Fruit fly (Drosophila melanogaster) whole organism, embryonic: ENCODE results near the gene CG15201.

Source experiments
- Antp ChIP-seq: fragments of 200-800 bp; sonication (Bioruptor generic); optimal IDR thresholded peaks from 3 replicates; lab custom pipeline; 2016; ENCODE audit warnings: missing biosample characterization, missing genetic modification characterization
- Atf6 ChIP-seq: fragments of 200-800 bp; sonication (Bioruptor generic); IDR thresholded peaks from 2 replicates; pipeline ENCODE4 v1.3.6; 2022; ENCODE audit warnings: missing biosample characterization, missing genetic modification characterization
- B-H2 ChIP-seq: fragments of 200-800 bp; sonication (Bioruptor generic); optimal IDR thresholded peaks from 2 replicates; lab custom pipeline; 2018; ENCODE audit warnings: missing biosample characterization, mild to moderate bottlenecking, missing genetic modification characterization
- CG1024 ChIP-seq: fragments of 200-800 bp; sonication (Bioruptor generic); IDR thresholded peaks from 2 replicates; pipeline ENCODE4 v1.3.6; 2022; ENCODE audit warnings: missing biosample characterization, missing genetic modification characterization
- CG11456 ChIP-seq: fragments of 200-800 bp; sonication (Bioruptor generic); IDR thresholded peaks from 3 replicates; pipeline ENCODE4 v1.3.6; 2022; ENCODE audit warnings: missing biosample characterization, missing genetic modification characterization
- CG12391 ChIP-seq: fragments of 200-800 bp; sonication (Bioruptor generic); optimal IDR thresholded peaks from 3 replicates; lab custom pipeline; 2018; ENCODE audit warnings: missing biosample characterization, mild to moderate bottlenecking, missing genetic modification characterization, moderate library complexity
- CG12659 ChIP-seq: fragments of 200-800 bp; sonication (Bioruptor generic); optimal IDR thresholded peaks from 3 replicates; lab custom pipeline; 2017; ENCODE audit warnings: mild to moderate bottlenecking, missing biosample characterization, missing genetic modification reagents, missing genetic modification characterization
- CG13624 ChIP-seq: fragments of 200-800 bp; sonication (Bioruptor generic); optimal IDR thresholded peaks from 2 replicates; lab custom pipeline; 2016; ENCODE audit warnings: missing biosample characterization, missing genetic modification characterization
- CG14014 ChIP-seq: fragments of 200-800 bp; sonication (Bioruptor generic); IDR thresholded peaks from 2 replicates; pipeline ENCODE4 v1.3.6; 2022; ENCODE audit warnings: missing biosample characterization, missing genetic modification characterization
- CG14441 ChIP-seq: fragments of 200-800 bp; sonication (Bioruptor generic); IDR thresholded peaks from 2 replicates; pipeline ENCODE4 v1.3.6; 2022; ENCODE audit warnings: missing biosample characterization, missing genetic modification characterization
- CG14860 ChIP-seq: fragments of 200-800 bp; sonication (Bioruptor generic); IDR thresholded peaks from 3 replicates; pipeline ENCODE4 v1.3.6; 2022; ENCODE audit warnings: missing biosample characterization, missing genetic modification characterization; ENCODE audit not compliant: partially characterized antibody
- CG1603 ChIP-seq: fragments of 200-800 bp; sonication (Bioruptor generic); optimal IDR thresholded peaks from 2 replicates; lab custom pipeline; 2019; ENCODE audit warnings: missing biosample characterization, mild to moderate bottlenecking, missing genetic modification characterization, moderate library complexity
- CG16813 ChIP-seq: fragments of 200-800 bp; sonication (Bioruptor generic); IDR thresholded peaks from 3 replicates; pipeline ENCODE4 v1.3.6; 2022; ENCODE audit warnings: missing biosample characterization, missing genetic modification characterization; ENCODE audit not compliant: partially characterized antibody
- CG17328 ChIP-seq: fragments of 200-800 bp; sonication (Bioruptor generic); IDR thresholded peaks from 2 replicates; pipeline ENCODE4 v1.3.6; 2022; ENCODE audit warnings: missing biosample characterization, missing genetic modification characterization
- CG18011 ChIP-seq: fragments of 200-800 bp; sonication (Bioruptor generic); optimal IDR thresholded peaks from 2 replicates; lab custom pipeline; 2017; ENCODE audit warnings: missing biosample characterization, missing genetic modification characterization, mild to moderate bottlenecking, moderate library complexity, missing genotype
- CG18262 ChIP-seq: fragments of 200-800 bp; optimal IDR thresholded peaks from 3 replicates; lab custom pipeline; 2019; ENCODE audit warnings: missing biosample characterization, mild to moderate bottlenecking, missing genetic modification characterization, moderate library complexity
- CG1832 ChIP-seq: fragments of 200-800 bp; sonication (Bioruptor generic); optimal IDR thresholded peaks from 2 replicates; lab custom pipeline; 2017; ENCODE audit warnings: missing biosample characterization, mild to moderate bottlenecking, missing genetic modification characterization, inconsistent platforms
- CG18619 ChIP-seq: fragments of 200-800 bp; sonication (Bioruptor generic); optimal IDR thresholded peaks from 3 replicates; lab custom pipeline; 2017; ENCODE audit warnings: missing biosample characterization, mild to moderate bottlenecking, missing genetic modification characterization
- CG2199 ChIP-seq: fragments of 200-800 bp; sonication (Bioruptor generic); IDR thresholded peaks from 3 replicates; pipeline ENCODE4 v1.3.6; 2022; ENCODE audit warnings: missing biosample characterization, missing genetic modification characterization
- CG2712 ChIP-seq: fragments of 200-800 bp; optimal IDR thresholded peaks from 3 replicates; lab custom pipeline; 2019; ENCODE audit warnings: missing biosample characterization, mild to moderate bottlenecking, missing genetic modification characterization, moderate library complexity
- CG30431 ChIP-seq: fragments of 200-800 bp; sonication (Bioruptor generic); optimal IDR thresholded peaks from 2 replicates; lab custom pipeline; 2017; ENCODE audit warnings: missing biosample characterization, missing genetic modification characterization
- CG33557 ChIP-seq: fragments of 200-800 bp; sonication (Bioruptor generic); optimal IDR thresholded peaks from 2 replicates; lab custom pipeline; 2019; ENCODE audit warnings: missing biosample characterization, mild to moderate bottlenecking, missing genetic modification characterization, moderate library complexity
- CG4730 ChIP-seq: fragments of 200-800 bp; sonication (Bioruptor generic); IDR thresholded peaks from 2 replicates; pipeline ENCODE4 v1.3.6; 2022; ENCODE audit warnings: missing biosample characterization, missing genetic modification characterization
- CG7928 ChIP-seq: fragments of 200-800 bp; sonication (Bioruptor generic); optimal IDR thresholded peaks from 2 replicates; lab custom pipeline; 2017; ENCODE audit warnings: missing biosample characterization, mild to moderate bottlenecking, missing genetic modification characterization
- CG8924 ChIP-seq: fragments of 200-800 bp; optimal IDR thresholded peaks from 3 replicates; lab custom pipeline; 2019; ENCODE audit warnings: missing biosample characterization, mild to moderate bottlenecking, missing genetic modification characterization, moderate library complexity
- CG9932 ChIP-seq: fragments of 200-800 bp; sonication (Bioruptor generic); IDR thresholded peaks from 2 replicates; pipeline ENCODE4 v1.3.6; 2022; ENCODE audit warnings: missing biosample characterization, missing genetic modification characterization
- D19B ChIP-seq: fragments of 200-800 bp; sonication (Bioruptor generic); optimal IDR thresholded peaks from 2 replicates; lab custom pipeline; 2017; ENCODE audit warnings: missing biosample characterization, mild to moderate bottlenecking, missing genetic modification characterization
- H15 ChIP-seq: fragments of 200-800 bp; sonication (Bioruptor generic); IDR thresholded peaks from 3 replicates; pipeline ENCODE4 v1.3.6; 2022; ENCODE audit warnings: missing biosample characterization, missing genetic modification characterization
- Hr51 ChIP-seq, 2 experiments: fragments of 200-800 bp; sonication (Bioruptor generic); optimal IDR thresholded peaks; 2 replicates in 1 of 2; 3 replicates in 1 of 2; lab custom pipeline; 2016 to 2018; ENCODE audit warnings: missing biosample characterization in 2 of 2, missing genetic modification characterization in 2 of 2, mild to moderate bottlenecking in 1 of 2, moderate library complexity in 1 of 2
- Jarid2 ChIP-seq: fragments of 200-800 bp; sonication (Bioruptor generic); optimal IDR thresholded peaks from 3 replicates; lab custom pipeline; 2017; ENCODE audit warnings: mild to moderate bottlenecking, missing biosample characterization, missing genetic modification reagents, missing genetic modification characterization
- Oaz ChIP-seq: fragments of 200-800 bp; sonication (Bioruptor generic); IDR thresholded peaks from 2 replicates; pipeline ENCODE4 v1.3.6; 2022; ENCODE audit warnings: missing biosample characterization, missing genetic modification characterization
- Opbp ChIP-seq: fragments of 200-800 bp; sonication (Bioruptor generic); IDR thresholded peaks from 3 replicates; pipeline ENCODE4 v1.3.6; 2022; ENCODE audit warnings: missing biosample characterization, missing genetic modification characterization; ENCODE audit not compliant: partially characterized antibody
- Sry-β ChIP-seq: fragments of 200-800 bp; sonication (Bioruptor generic); optimal IDR thresholded peaks from 2 replicates; lab custom pipeline; 2018; ENCODE audit warnings: missing biosample characterization, mild to moderate bottlenecking, missing genetic modification characterization, moderate library complexity
- ase ChIP-seq: fragments of 200-800 bp; sonication (Bioruptor generic); IDR thresholded peaks from 3 replicates; pipeline ENCODE4 v1.3.6; 2022; ENCODE audit warnings: missing biosample characterization, missing genetic modification characterization
- bab2 ChIP-seq: fragments of 200-800 bp; sonication (Bioruptor generic); optimal IDR thresholded peaks from 2 replicates; lab custom pipeline; 2016; ENCODE audit warnings: missing biosample characterization, missing genetic modification characterization
- crc ChIP-seq: fragments of 200-800 bp; sonication (Bioruptor generic); optimal IDR thresholded peaks from 2 replicates; lab custom pipeline; 2016; ENCODE audit warnings: missing biosample characterization, missing genetic modification characterization
- dan ChIP-seq: fragments of 200-800 bp; sonication (Bioruptor generic); IDR thresholded peaks from 2 replicates; pipeline ENCODE4 v1.3.6; 2022; ENCODE audit warnings: missing biosample characterization, missing genetic modification characterization
- dati ChIP-seq: fragments of 200-800 bp; sonication (Bioruptor generic); IDR thresholded peaks from 2 replicates; pipeline ENCODE4 v1.3.6; 2022; ENCODE audit warnings: missing biosample characterization, missing genetic modification characterization
- dmrt11E ChIP-seq: fragments of 200-800 bp; sonication (Bioruptor generic); optimal IDR thresholded peaks from 3 replicates; lab custom pipeline; 2018; ENCODE audit warnings: missing biosample characterization, mild to moderate bottlenecking, missing genetic modification characterization, moderate library complexity
- emc ChIP-seq: fragments of 200-800 bp; sonication (Bioruptor generic); optimal IDR thresholded peaks from 2 replicates; lab custom pipeline; 2016; ENCODE audit warnings: missing biosample characterization, missing genetic modification characterization
- h ChIP-seq: fragments of >200 bp; optimal IDR thresholded peaks from 2 replicates; lab custom pipeline; 2017
- kni ChIP-seq: fragments of 200-800 bp; sonication (Bioruptor generic); optimal IDR thresholded peaks from 3 replicates; lab custom pipeline; 2017; ENCODE audit warnings: mild to moderate bottlenecking, missing biosample characterization, missing genetic modification reagents, missing genetic modification characterization
- lmd ChIP-seq: fragments of 200-800 bp; sonication (Bioruptor generic); IDR thresholded peaks from 2 replicates; pipeline ENCODE4 v1.3.6; 2022; ENCODE audit warnings: missing biosample characterization, missing genetic modification characterization
- luna ChIP-seq: fragments of 200-800 bp; sonication (Bioruptor generic); optimal IDR thresholded peaks from 2 replicates; lab custom pipeline; 2016; ENCODE audit warnings: missing biosample characterization, missing genetic modification characterization
- nerfin-1 ChIP-seq: fragments of 200-800 bp; sonication (Bioruptor generic); optimal IDR thresholded peaks from 3 replicates; lab custom pipeline; 2019; ENCODE audit warnings: missing biosample characterization, mild to moderate bottlenecking, missing genetic modification characterization, moderate library complexity
- row ChIP-seq: fragments of 200-800 bp; sonication (Bioruptor generic); IDR thresholded peaks from 3 replicates; pipeline ENCODE4 v1.3.6; 2022; ENCODE audit warnings: missing biosample characterization, missing genetic modification characterization
- sc ChIP-seq, 3 experiments: fragments of >200 bp in 2 of 3; fragments of 200-800 bp in 1 of 3; sonication (Bioruptor generic) in 1 of 3; optimal IDR thresholded peaks; 2 replicates in 2 of 3; 3 replicates in 1 of 3; lab custom pipeline; 2017; ENCODE audit warnings: mild to moderate bottlenecking in 1 of 3, missing biosample characterization in 1 of 3, missing genetic modification characterization in 1 of 3, missing genetic modification reagents in 1 of 3
- shn ChIP-seq: fragments of 200-800 bp; sonication (Bioruptor generic); optimal IDR thresholded peaks from 3 replicates; lab custom pipeline; 2016; ENCODE audit warnings: missing biosample characterization, missing genetic modification characterization
- slbo ChIP-seq: fragments of 200-800 bp; sonication (Bioruptor generic); IDR thresholded peaks from 2 replicates; pipeline ENCODE4 v1.3.6; 2022; ENCODE audit warnings: missing biosample characterization, missing genetic modification characterization
- tio ChIP-seq: fragments of 200-800 bp; sonication (Bioruptor generic); optimal IDR thresholded peaks from 2 replicates; lab custom pipeline; 2017; ENCODE audit warnings: missing biosample characterization, missing genetic modification characterization, inconsistent platforms

The CG15201 gene

dm6 chrX:11144575-11144974 is 655 bp downstream of the CG15201 start (continued):
- TF ChIP-seq crc (GFP tag; lab: Kevin White, UChicago) (no peak), CG18262 (no peak), H15 (GFP tag; lab: Robert Waterston, UW) (no peak), shn (GFP tag; lab: Kevin White, UChicago) (no peak), tio (no peak), dmrt11E (no peak), luna (no peak), CG4730 (GFP tag; lab: Robert Waterston, UW) (no peak), Sry-β (no peak), D19B (peak; percentile 43), CG14860 (peak; percentile 50; the same call in 1 of the 3 replicates), CG16813 (GFP tag; lab: Robert Waterston, UW) (peak; percentile 56), CG12659 (GFP tag; lab: Kevin White, UChicago) (no peak), Jarid2 (GFP tag; lab: Kevin White, UChicago) (no peak), CG2712 (tag; lab: Kevin White, UChicago) (no peak), slbo (GFP tag; lab: Robert Waterston, UW) (no peak), lmd (GFP tag; lab: Robert Waterston, UW) (no peak), CG2199 (GFP tag; lab: Robert Waterston, UW) (0 out of 3 replicates have a peak, but pooled peaks have one; percentile 63), CG7928 (GFP tag; lab: Kevin White, UChicago) (no peak), h (lab: Kevin White, UChicago) (no peak), B-H2 (no peak), dati (GFP tag; lab: Robert Waterston, UW) (no peak), Oaz (GFP tag; lab: Robert Waterston, UW) (no peak), emc (no peak), bab2 (GFP tag; lab: Kevin White, UChicago) (no peak), CG30431 (GFP tag; lab: Kevin White, UChicago) (no peak), Hr51 (GFP tag; optimal IDR thresholded peaks at IDR 0.05; lab: Kevin White, UChicago) (no peak), Opbp (no peak)

dm6 chrX:11146598-11147176 is 2.8 kb downstream of the CG15201 start:
- TF ChIP-seq Antp (GFP tag; lab: Kevin White, UChicago) (peak; percentile 14), CG11456 (0 out of 3 replicates have a peak, but pooled peaks have one; percentile 37), CG1024 (GFP tag; lab: Robert Waterston, UW) (no peak), row (GFP tag; lab: Robert Waterston, UW) (peak; percentile 64), CG17328 (GFP tag; lab: Robert Waterston, UW) (0 out of 2 replicates have a peak, but pooled peaks have one; percentile 14), CG14441 (peak; percentile 23; the same call in 1 of the 2 replicates), CG8924 (tag; lab: Kevin White, UChicago) (peak; percentile 10), dan (GFP tag; lab: Robert Waterston, UW) (no peak), kni (GFP tag; lab: Kevin White, UChicago) (no peak), dmrt11E (peak; percentile 34), CG14014 (peak; percentile 56; the same call in 1 of the 2 replicates), CG9932 (GFP tag; lab: Robert Waterston, UW) (0 out of 2 replicates have a peak, but pooled peaks have one; percentile 20), CG1832 (GFP tag; lab: Kevin White, UChicago) (peak; percentile 41), CG13624 (no peak), Atf6 (GFP tag; lab: Robert Waterston, UW) (peak; percentile 24; the same call in 1 of the 2 replicates), sc (optimal IDR thresholded peaks at IDR 0.05; lab: Kevin White, UChicago) (no peak), sc (GFP tag; optimal IDR thresholded peaks at IDR 0.05; lab: Kevin White, UChicago) (no peak), B-H2 (no peak), CG18262 (peak; percentile 22), CG1603 (tag; lab: Kevin White, UChicago) (peak; percentile 19), CG33557 (GFP tag; lab: Kevin White, UChicago) (no peak), CG18011 (GFP tag; lab: Kevin White, UChicago) (no peak), CG18619 (no peak), CG12391 (tag; lab: Kevin White, UChicago) (peak; percentile 30), nerfin-1 (peak; percentile 45), ase (GFP tag; lab: Robert Waterston, UW) (0 out of 3 replicates have a peak, but pooled peaks have one; percentile 36)
